Worm (Caenorhabditis elegans): Measurements from ENCODE around the gene ZK402.1.

The ZK402.1 gene

ce11 chrX:1386893-1387367, 17.1 kb upstream of the ZK402.1 start, which contains the start of gene F56C3.1:
F56C3.1 (plus strand) TSS chrX:1387317.
- TF ChIP-seq hlh-4 (tag; optimal IDR thresholded peaks at IDR 0.05) (no peak), sup-37 (GFP tag; optimal IDR thresholded peaks at IDR 0.05) (no peak)

- TF ChIP-seq pax-3 (tag; optimal IDR thresholded peaks at IDR 0.05) (peak; percentile 81), irx-1 (tag; optimal IDR thresholded peaks at IDR 0.05) (peak; percentile 86), efl-3 (GFP tag; optimal IDR thresholded peaks at IDR 0.05) (peak; percentile 62), fkh-10 (GFP tag; optimal IDR thresholded peaks at IDR 0.05) (peak; percentile 97), lin-13 (GFP tag; optimal IDR thresholded peaks at IDR 0.05) (peak; percentile 86), unc-130 (tag; optimal IDR thresholded peaks at IDR 0.05) (no peak), pag-3 (tag; optimal IDR thresholded peaks at IDR 0.05; ENCODE audit: borderline replicate concordance, insufficient read depth) (no peak), ceh-82 (tag; optimal IDR thresholded peaks at IDR 0.05) (peak; percentile 65 to 88 (median 82)), alr-1 (tag; optimal IDR thresholded peaks at IDR 0.05; ENCODE audit: borderline replicate concordance) (no peak), xbp-1 (tag; optimal IDR thresholded peaks at IDR 0.05) (peak; percentile 76), nhr-76 (tag; optimal IDR thresholded peaks at IDR 0.05) (no peak), lsy-2 (tag; optimal IDR thresholded peaks at IDR 0.05) (peak; percentile 82 to 86), C04F5.9 (tag; optimal IDR thresholded peaks at IDR 0.05) (peak; percentile 62), aly-2 (tag; optimal IDR thresholded peaks at IDR 0.05) (peak; percentile 74), mep-1 (tag; optimal IDR thresholded peaks at IDR 0.05) (peak; percentile 73), nhr-47 (tag; optimal IDR thresholded peaks at IDR 0.05) (peak; percentile 98), unc-98 (GFP tag; IDR thresholded peaks at IDR 0.05) (peak; percentile 47), hpl-2 (GFP tag; optimal IDR thresholded peaks at IDR 0.05) (peak; percentile 84), fos-1 (tag; optimal IDR thresholded peaks at IDR 0.05) (peak; percentile 91), lin-39 (tag; optimal IDR thresholded peaks at IDR 0.05) (peak; percentile 94), hlh-17 (GFP tag; optimal IDR thresholded peaks at IDR 0.05; ENCODE audit: borderline replicate concordance) (no peak), rnt-1 (tag; optimal IDR thresholded peaks at IDR 0.05) (peak; percentile 43), nhr-77 (tag; optimal IDR thresholded peaks at IDR 0.05) (peak; percentile 94), ets-5 (GFP tag; IDR thresholded peaks at IDR 0.05) (no peak), ama-1 (optimal IDR thresholded peaks at IDR 0.05) (no peak), ceh-8 (GFP tag; optimal IDR thresholded peaks at IDR 0.05) (peak; percentile 95), swsn-7 (tag; optimal IDR thresholded peaks at IDR 0.05) (peak; percentile 88), F16B12.6 (tag; optimal IDR thresholded peaks at IDR 0.05) (no peak), vab-15 (tag; optimal IDR thresholded peaks at IDR 0.05) (peak; percentile 89), mab-9 (GFP tag; IDR thresholded peaks at IDR 0.05) (peak; percentile 57), nhr-28 (tag; optimal IDR thresholded peaks at IDR 0.05) (peak; percentile 18), dpl-1 (GFP tag; optimal IDR thresholded peaks at IDR 0.05) (peak; percentile 9 to 43 (median 19)), isw-1 (GFP tag; IDR thresholded peaks at IDR 0.05) (peak; percentile 33), nhr-19 (GFP tag; conservative IDR thresholded peaks at IDR 0.05) (peak; percentile 91), tbx-2 (tag; optimal IDR thresholded peaks at IDR 0.05) (peak; percentile 89), sptf-1 (tag; optimal IDR thresholded peaks at IDR 0.05) (no peak), mef-2 (tag; optimal IDR thresholded peaks at IDR 0.05) (no peak), nhr-85 (tag) (peak; percentile 87), skn-1 (tag; optimal IDR thresholded peaks at IDR 0.05) (peak; percentile 98), sup-37 (GFP tag; optimal IDR thresholded peaks at IDR 0.05) (peak; percentile 65), nhr-90 (tag; optimal IDR thresholded peaks at IDR 0.05; ENCODE audit: poor library complexity) (peak; percentile 94), unc-62 (GFP tag; optimal IDR thresholded peaks at IDR 0.05) (no peak), elt-2 (tag; optimal IDR thresholded peaks at IDR 0.05) (peak; percentile 64), elt-3 (tag; optimal IDR thresholded peaks at IDR 0.05) (peak in 4 of 6 experiments; percentile 46 to 94 (median 68)), fkh-8 (tag; optimal IDR thresholded peaks at IDR 0.05) (peak; percentile 93), zip-4 (GFP tag; optimal IDR thresholded peaks at IDR 0.05) (peak; percentile 79), fkh-4 (tag; optimal IDR thresholded peaks at IDR 0.05; ENCODE audit: borderline replicate concordance) (peak; percentile 84), ztf-11 (tag; optimal IDR thresholded peaks at IDR 0.05) (peak; percentile 35 to 74)
Observed at ce11 chrX:1389382-1389983, 14.6 kb upstream of the ZK402.1 start.

Measured in whole organism, L1 larva.